Fruit fly (Drosophila melanogaster) whole organism, larva: ENCODE data around the gene Pburs.

ENCODE experiments used
- noc ChIP-seq: fragments of 200-800 bp; sonication (Bioruptor generic); optimal IDR thresholded peaks from 3 replicates; lab custom pipeline; 2019; ENCODE audit warnings: missing biosample characterization, mild to moderate bottlenecking, missing genetic modification characterization, moderate library complexity

The Pburs gene

dm6 chr2L:14417231-14417630 lies at the start of gene Pburs:
Gene Pburs, minus strand, starts transcription at chr2L:14417331.
- no peak for TF ChIP-seq noc (tag; lab: Kevin White, UChicago)

- no peak for TF ChIP-seq noc (tag; lab: Kevin White, UChicago)
Measured at dm6 chr2L:14464974-14465373, 47.8 kb upstream of the Pburs start.

dm6 chr2L:14464328-14464727 lies 47.2 kb upstream of the Pburs start:
- TF ChIP-seq noc (tag; lab: Kevin White, UChicago) = no peak

dm6 chr2L:14462644-14463394 lies 45.7 kb upstream of the Pburs start:
- TF ChIP-seq noc (tag; lab: Kevin White, UChicago) = peak; percentile 32

dm6 chr2L:14461066-14461465 lies 43.9 kb upstream of the Pburs start:
- TF ChIP-seq noc (tag; lab: Kevin White, UChicago) = peak; percentile 85

- no peak for TF ChIP-seq noc (tag; lab: Kevin White, UChicago)
Measured at dm6 chr2L:14460029-14460363, 42.9 kb upstream of the Pburs start.

- no peak for TF ChIP-seq noc (tag; lab: Kevin White, UChicago)
Measured at dm6 chr2L:14459360-14460028, 42.4 kb upstream of the Pburs start.

dm6 chr2L:14458187-14458899 lies 41.2 kb upstream of the Pburs start:
- TF ChIP-seq noc (tag; lab: Kevin White, UChicago) = peak; percentile 66

dm6 chr2L:14457414-14457813 lies 40.3 kb upstream of the Pburs start:
- no peak for TF ChIP-seq noc (tag; lab: Kevin White, UChicago)

dm6 chr2L:14456841-14457240 lies 39.7 kb upstream of the Pburs start:
- no peak for TF ChIP-seq noc (tag; lab: Kevin White, UChicago)

dm6 chr2L:14456268-14456667 lies 39.1 kb upstream of the Pburs start:
- TF ChIP-seq noc (tag; lab: Kevin White, UChicago) = no peak

- no peak for TF ChIP-seq noc (tag; lab: Kevin White, UChicago)
Measured at dm6 chr2L:14455131-14455530, 38.0 kb upstream of the Pburs start.

dm6 chr2L:14454247-14454646 lies 37.1 kb upstream of the Pburs start:
- no peak for TF ChIP-seq noc (tag; lab: Kevin White, UChicago)

- peak; percentile 22 for TF ChIP-seq noc (tag; lab: Kevin White, UChicago)
Measured at dm6 chr2L:14452920-14453791, 36.0 kb upstream of the Pburs start.

dm6 chr2L:14451286-14451685 lies 34.2 kb upstream of the Pburs start:
- no peak for TF ChIP-seq noc (tag; lab: Kevin White, UChicago)
